Worm (Caenorhabditis elegans): ENCODE data around the gene F31A3.3.

The F31A3.3 gene

DNA sequence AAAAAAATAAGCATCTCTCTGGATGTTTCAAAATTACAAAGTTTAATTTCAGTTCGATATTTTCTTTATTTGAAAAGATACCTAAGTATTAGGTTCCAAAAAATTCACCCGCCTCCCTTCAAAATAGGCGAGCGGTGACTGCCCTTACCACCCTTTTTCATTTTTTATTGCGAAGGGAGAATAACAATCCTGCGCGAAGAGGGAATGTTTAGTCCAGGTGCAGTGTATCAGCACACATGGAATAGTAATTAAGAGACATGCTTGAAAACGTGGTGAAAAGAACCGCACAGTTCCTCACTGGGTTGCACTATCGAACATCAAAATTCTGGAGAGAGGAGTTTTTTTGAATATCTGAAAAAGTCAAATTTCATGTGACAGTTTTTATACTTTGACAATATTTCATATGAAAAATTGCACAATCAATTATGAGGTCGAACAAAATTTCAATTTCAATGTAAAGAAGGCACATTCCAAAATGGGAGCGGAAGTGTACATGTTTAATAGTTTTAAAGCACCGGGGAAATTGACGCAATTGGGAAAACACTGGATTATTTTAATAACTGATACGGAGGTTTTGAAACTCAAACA is 10.6 kb upstream of the F31A3.3 start (continued):
- TF ChIP-seq F10B5.3 (tag; optimal IDR thresholded peaks at IDR 0.05) (peak; percentile 94), gei-8 (GFP tag; optimal IDR thresholded peaks at IDR 0.05) (no peak), pqm-1 (tag; optimal IDR thresholded peaks at IDR 0.05) (no peak), lin-38 (GFP tag; IDR thresholded peaks at IDR 0.05) (peak; percentile 85), zag-1 (tag; optimal IDR thresholded peaks at IDR 0.05) (peak; percentile 46), ceh-28 (tag; optimal IDR thresholded peaks at IDR 0.05) (no peak), dpl-1 (GFP tag; optimal IDR thresholded peaks at IDR 0.05) (peak; percentile 9), madf-9 (GFP tag; conservative IDR thresholded peaks at IDR 0.05) (peak; percentile 94), ztf-11 (tag; optimal IDR thresholded peaks at IDR 0.05) (no peak), saeg-2 (GFP tag; IDR thresholded peaks at IDR 0.05) (peak; percentile 90), mxl-2 (GFP tag; conservative IDR thresholded peaks at IDR 0.05) (peak; percentile 48; the same call in 1 of the 2 replicates), F49E8.2 (tag; optimal IDR thresholded peaks at IDR 0.05; ENCODE audit: borderline replicate concordance) (no peak), Y48G9A.11 (GFP tag; IDR thresholded peaks at IDR 0.05) (no peak), fkh-10 (GFP tag; optimal IDR thresholded peaks at IDR 0.05) (peak; percentile 52), lin-1 (GFP tag; IDR thresholded peaks at IDR 0.05) (peak; percentile 73; the same call in 1 of the 2 replicates), lin-39 (tag; optimal IDR thresholded peaks at IDR 0.05) (no peak), zip-11 (GFP tag; IDR thresholded peaks at IDR 0.05) (no peak), ceh-32 (tag; optimal IDR thresholded peaks at IDR 0.05; ENCODE audit: poor library complexity) (peak; percentile 70), ces-1 (GFP tag; optimal IDR thresholded peaks at IDR 0.05) (no peak), zfp-2 (tag; optimal IDR thresholded peaks at IDR 0.05) (peak; percentile 51), skn-1 (tag; optimal IDR thresholded peaks at IDR 0.05) (no peak), rbr-2 (tag; optimal IDR thresholded peaks at IDR 0.05) (peak; percentile 94), nhr-48 (tag; optimal IDR thresholded peaks at IDR 0.05) (peak; percentile 85), mdt-29 (GFP tag; IDR thresholded peaks at IDR 0.05) (peak; percentile 78), set-16 (GFP tag; IDR thresholded peaks at IDR 0.05) (no peak), spr-1 (tag; optimal IDR thresholded peaks at IDR 0.05) (peak; percentile 92), unc-130 (GFP tag; optimal IDR thresholded peaks at IDR 0.05) (no peak), daf-16 (GFP tag; optimal IDR thresholded peaks at IDR 0.05) (peak; percentile 64 to 89), daf-16 (tag; optimal IDR thresholded peaks at IDR 0.05) (peak; percentile 38), hlh-11 (tag; optimal IDR thresholded peaks at IDR 0.05) (peak; percentile 87), dmd-8 (GFP tag; IDR thresholded peaks at IDR 0.05) (no peak), vab-7 (GFP tag; IDR thresholded peaks at IDR 0.05) (peak; percentile 91), snpc-1.2 (GFP tag; IDR thresholded peaks at IDR 0.05) (no peak), spr-3 (GFP tag; optimal IDR thresholded peaks at IDR 0.05) (peak; percentile 81), Y5F2A.4 (GFP tag; optimal IDR thresholded peaks at IDR 0.05) (peak; percentile 56), nhr-237 (tag; optimal IDR thresholded peaks at IDR 0.05) (peak; percentile 41), lim-7 (GFP tag; IDR thresholded peaks at IDR 0.05) (no peak; the same call in 1 of the 2 replicates), nhr-77 (tag; optimal IDR thresholded peaks at IDR 0.05) (peak; percentile 91), egl-43 (GFP tag; IDR thresholded peaks at IDR 0.05) (no peak; the same call in 1 of the 2 replicates), R02D3.7 (tag; optimal IDR thresholded peaks at IDR 0.05) (no peak), D1046.2 (GFP tag; IDR thresholded peaks at IDR 0.05) (peak; percentile 91), lin-13 (GFP tag; optimal IDR thresholded peaks at IDR 0.05) (peak; percentile 62), lsy-2 (tag; optimal IDR thresholded peaks at IDR 0.05) (peak; percentile 61 to 82), ceh-20 (GFP tag; IDR thresholded peaks at IDR 0.05) (peak; percentile 93), mes-2 (tag; optimal IDR thresholded peaks at IDR 0.05; ENCODE audit: poor library complexity, severe bottlenecking) (peak; percentile 93), ceh-82 (tag; optimal IDR thresholded peaks at IDR 0.05) (no peak), madf-5 (GFP tag; IDR thresholded peaks at IDR 0.05) (peak in 1 of 2 experiments; percentile 90; a peak in 1 of 4 replicates), Y75B8A.6 (GFP tag; IDR thresholded peaks at IDR 0.05) (no peak), jun-1 (tag; optimal IDR thresholded peaks at IDR 0.05) (no peak), nhr-10 (tag; optimal IDR thresholded peaks at IDR 0.05) (no peak), F37D6.2 (tag; optimal IDR thresholded peaks at IDR 0.05) (peak; percentile 95)
